Worm (Caenorhabditis elegans): Measurements from ENCODE around the gene ipla-5.
A peak's percentile ranks its signal among the peaks of the same experiment; 100 is the strongest.

Gene ipla-5

DNA sequence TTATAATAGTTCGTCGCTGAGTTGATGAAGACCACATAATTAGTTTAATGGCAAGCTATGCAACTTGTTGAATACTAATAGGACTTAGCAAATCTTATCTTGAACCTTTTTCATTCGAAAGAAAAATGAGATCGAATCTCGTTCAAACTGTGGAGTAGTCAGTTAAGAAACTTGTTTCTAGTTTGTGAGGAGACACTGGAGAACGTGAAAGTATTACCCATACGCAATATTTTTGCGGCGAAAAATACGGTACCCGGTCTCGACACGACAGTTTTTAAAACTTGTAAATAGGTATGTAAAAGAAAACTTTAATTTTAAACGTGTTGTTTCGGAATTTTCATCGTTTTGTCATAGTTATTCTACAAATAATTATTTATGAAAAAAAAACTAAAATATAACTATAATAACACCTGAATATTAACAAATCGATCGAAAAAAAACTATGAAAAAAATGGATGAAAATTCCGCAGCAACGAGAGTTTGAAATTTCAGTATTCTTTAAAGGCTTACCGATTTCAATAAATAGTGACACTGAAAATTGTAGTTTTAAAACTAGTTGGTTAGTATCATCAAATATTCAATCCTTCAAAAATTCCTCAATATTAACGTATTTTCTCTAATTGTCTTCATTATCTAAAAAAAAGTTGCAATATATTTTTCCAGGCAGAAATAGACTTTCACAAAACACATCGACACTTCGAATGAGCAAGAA lies 30.7 kb downstream of the ipla-5 start, which contains the start of the genes F20C5.7 and parg-1:
Gene F20C5.7, minus strand, starts transcription at position 101 of the 712 bp plus-strand sequence.
Gene parg-1, plus strand, starts transcription at position 662 of the 712 bp plus-strand sequence.
- TF ChIP-seq pqm-1 (tag; optimal IDR thresholded peaks at IDR 0.05), result no peak
- TF ChIP-seq fkh-10 (GFP tag; optimal IDR thresholded peaks at IDR 0.05), result no peak
- no peak for TF ChIP-seq ama-1 (optimal IDR thresholded peaks at IDR 0.05)
- TF ChIP-seq elt-2 (tag; optimal IDR thresholded peaks at IDR 0.05), result no peak
- no peak for TF ChIP-seq nhr-25 (tag; optimal IDR thresholded peaks at IDR 0.05)
- TF ChIP-seq nhr-11 (tag; optimal IDR thresholded peaks at IDR 0.05), result no peak
- TF ChIP-seq aly-2 (tag; optimal IDR thresholded peaks at IDR 0.05), result no peak
- no peak for TF ChIP-seq sea-2 (GFP tag; optimal IDR thresholded peaks at IDR 0.05)

DNA sequence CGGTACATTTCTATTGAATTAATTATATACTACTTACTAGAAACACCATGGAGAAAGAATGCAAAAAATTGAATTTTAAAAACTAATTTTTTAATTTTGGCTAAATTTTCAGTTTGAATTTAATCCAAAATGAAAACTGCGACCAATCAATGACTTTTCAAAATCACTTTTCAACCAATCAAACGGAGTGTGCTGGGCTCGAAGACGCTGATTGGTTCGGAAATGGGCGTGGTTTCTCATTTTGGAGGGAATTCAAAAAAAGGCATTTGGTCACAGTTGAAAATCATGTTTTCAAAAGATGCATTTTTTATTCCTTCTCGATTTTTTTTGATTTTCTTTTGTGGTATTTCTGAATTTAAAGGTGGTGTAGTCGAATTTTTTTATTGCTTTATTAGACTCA lies 33.9 kb downstream of the ipla-5 start:
- no peak for TF ChIP-seq nhr-67 (tag; optimal IDR thresholded peaks at IDR 0.05)
- TF ChIP-seq ceh-9 (tag; optimal IDR thresholded peaks at IDR 0.05), result no peak
- TF ChIP-seq pha-4 (tag; optimal IDR thresholded peaks at IDR 0.05), result no peak
- no peak for TF ChIP-seq elt-3 (tag; optimal IDR thresholded peaks at IDR 0.05)
- TF ChIP-seq nfya-1 (tag; optimal IDR thresholded peaks at IDR 0.05; ENCODE audit: insufficient read depth), result peak; percentile 71

DNA sequence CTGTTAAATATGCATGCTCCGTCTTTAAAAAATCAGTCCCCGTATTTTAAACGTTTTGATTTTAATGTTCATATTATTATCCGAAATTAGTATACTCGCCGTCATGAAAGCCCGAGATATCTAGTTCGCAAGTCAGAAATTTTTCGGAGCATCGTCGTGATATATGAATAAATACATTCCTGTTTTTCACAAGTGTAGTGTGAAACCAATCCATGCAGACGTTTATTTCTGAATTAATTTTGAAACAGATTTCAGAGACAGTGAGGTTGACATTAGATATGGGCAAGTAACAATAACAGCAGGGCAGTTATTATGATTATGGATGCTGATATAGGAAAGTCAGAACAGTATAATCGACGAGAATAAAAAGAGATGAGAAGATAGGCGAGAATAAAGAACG lies 37.4 kb downstream of the ipla-5 start:
- TF ChIP-seq ceh-28 (tag; optimal IDR thresholded peaks at IDR 0.05), result no peak
- no peak for TF ChIP-seq nhr-43 (tag; optimal IDR thresholded peaks at IDR 0.05; ENCODE audit: poor library complexity, severe bottlenecking)
- TF ChIP-seq egl-5 (tag; optimal IDR thresholded peaks at IDR 0.05), result no peak
- no peak for TF ChIP-seq daf-12 (tag; optimal IDR thresholded peaks at IDR 0.05)

- TF ChIP-seq tbx-2 (tag; optimal IDR thresholded peaks at IDR 0.05) (no peak), mdl-1 (tag; optimal IDR thresholded peaks at IDR 0.05) (no peak), ceh-16 (tag; optimal IDR thresholded peaks at IDR 0.05) (no peak), mml-1 (tag; optimal IDR thresholded peaks at IDR 0.05) (no peak), ztf-11 (tag; optimal IDR thresholded peaks at IDR 0.05) (no peak), nhr-25 (tag; optimal IDR thresholded peaks at IDR 0.05) (no peak), elt-1 (tag; optimal IDR thresholded peaks at IDR 0.05) (no peak), ztf-4 (tag; optimal IDR thresholded peaks at IDR 0.05) (no peak), nhr-237 (tag; optimal IDR thresholded peaks at IDR 0.05) (no peak), fkh-2 (tag; optimal IDR thresholded peaks at IDR 0.05) (no peak), daf-12 (tag; optimal IDR thresholded peaks at IDR 0.05) (no peak), nhr-67 (tag; optimal IDR thresholded peaks at IDR 0.05) (no peak), nfya-1 (tag; optimal IDR thresholded peaks at IDR 0.05; ENCODE audit: insufficient read depth) (no peak), aly-2 (tag; optimal IDR thresholded peaks at IDR 0.05) (no peak)
These were observed 39.1 kb downstream of the ipla-5 start for ce11 chrIV:8754146-8754545.

ce11 chrIV:8754727-8755126 lies 39.7 kb downstream of the ipla-5 start, which contains the start of gene elli-1:
elli-1 (minus strand) TSS chrIV:8754827.
- TF ChIP-seq lin-15B (tag; optimal IDR thresholded peaks at IDR 0.05) (no peak), nhr-77 (tag; optimal IDR thresholded peaks at IDR 0.05) (no peak), sea-2 (GFP tag; optimal IDR thresholded peaks at IDR 0.05) (no peak)

ce11 chrIV:8757729-8758128 lies 42.7 kb downstream of the ipla-5 start:
- TF ChIP-seq lin-15B (tag; optimal IDR thresholded peaks at IDR 0.05) (no peak), nfya-1 (tag; optimal IDR thresholded peaks at IDR 0.05; ENCODE audit: insufficient read depth) (peak; percentile 41), unc-62 (GFP tag; optimal IDR thresholded peaks at IDR 0.05) (no peak), pha-4 (tag; optimal IDR thresholded peaks at IDR 0.05) (peak; percentile 45), elt-2 (tag; optimal IDR thresholded peaks at IDR 0.05) (peak; percentile 85), elt-1 (tag; optimal IDR thresholded peaks at IDR 0.05) (no peak), pqm-1 (tag; optimal IDR thresholded peaks at IDR 0.05) (peak; percentile 68)

ce11 chrIV:8758620-8759019 lies 43.6 kb downstream of the ipla-5 start:
- TF ChIP-seq nhr-28 (tag; optimal IDR thresholded peaks at IDR 0.05) (no peak), ceh-28 (tag; optimal IDR thresholded peaks at IDR 0.05) (no peak), elt-2 (tag; optimal IDR thresholded peaks at IDR 0.05) (peak; percentile 17), lin-39 (tag; optimal IDR thresholded peaks at IDR 0.05) (peak; percentile 84), fkh-2 (tag; optimal IDR thresholded peaks at IDR 0.05) (no peak), lin-15B (tag; optimal IDR thresholded peaks at IDR 0.05) (peak; percentile 27), nhr-77 (tag; optimal IDR thresholded peaks at IDR 0.05) (no peak), pha-4 (tag; optimal IDR thresholded peaks at IDR 0.05) (peak; percentile 4), egl-5 (tag; optimal IDR thresholded peaks at IDR 0.05) (no peak), nfya-1 (tag; optimal IDR thresholded peaks at IDR 0.05; ENCODE audit: insufficient read depth) (peak; percentile 66), fkh-10 (GFP tag; optimal IDR thresholded peaks at IDR 0.05) (peak; percentile 37), hmg-11 (tag; optimal IDR thresholded peaks at IDR 0.05) (peak; percentile 32)
